Fruit fly (Drosophila melanogaster) whole organism: ENCODE results near the gene CG17027.

Experiments used
- CG8478 ChIP-seq: fragments of >200 bp; optimal IDR thresholded peaks from 2 replicates; lab custom pipeline; 2018; ENCODE audit warnings: inconsistent platforms
- Dll ChIP-seq: fragments of >200 bp; optimal IDR thresholded peaks from 2 replicates; lab custom pipeline; 2017
- EcR ChIP-seq, 2 experiments: fragments of >200 bp; optimal IDR thresholded peaks; 2 replicates each; lab custom pipeline; 2017; ENCODE audit warnings: missing biosample characterization in 2 of 2, missing genetic modification characterization in 2 of 2, missing genetic modification reagents in 2 of 2
- pan ChIP-seq: fragments of >200 bp; optimal IDR thresholded peaks from 2 replicates; lab custom pipeline; 2017
- psq ChIP-seq: fragments of >200 bp; optimal IDR thresholded peaks from 2 replicates; lab custom pipeline; 2017

- TF ChIP-seq psq (lab: Kevin White, UChicago) (no peak), pan (lab: Kevin White, UChicago) (no peak), Dll (lab: Kevin White, UChicago) (no peak), CG8478 (lab: Kevin White, UChicago) (no peak), EcR (GFP tag; optimal IDR thresholded peaks at IDR 0.05; lab: Kevin White, UChicago) (no peak)
These were observed 24.7 kb downstream of the CG17027 start, which contains the start of the genes hzg and mRpS31 for dm6 chr3L:16004401-16005237.
